Worm (Caenorhabditis elegans): ENCODE measurements around the gene rcan-1.
A peak's percentile ranks its signal among the peaks of the same experiment; 100 is the strongest.

rcan-1 gene

ce11 chrIII:5667952-5668489 is 15.9 kb downstream of the rcan-1 start:
- TF ChIP-seq aha-1 (tag; optimal IDR thresholded peaks at IDR 0.05) (no peak), isw-1 (GFP tag; IDR thresholded peaks at IDR 0.05) (no peak), ceh-8 (GFP tag; optimal IDR thresholded peaks at IDR 0.05) (no peak), unc-30 (tag; optimal IDR thresholded peaks at IDR 0.05) (no peak), nhr-20 (tag; optimal IDR thresholded peaks at IDR 0.05) (peak; percentile 29), ceh-90 (tag; optimal IDR thresholded peaks at IDR 0.05) (no peak), swsn-7 (tag; optimal IDR thresholded peaks at IDR 0.05) (peak; percentile 32), nhr-12 (tag; optimal IDR thresholded peaks at IDR 0.05) (no peak), pqm-1 (tag; optimal IDR thresholded peaks at IDR 0.05) (no peak), lin-13 (GFP tag; optimal IDR thresholded peaks at IDR 0.05) (no peak), lin-35 (GFP tag; optimal IDR thresholded peaks at IDR 0.05) (peak; percentile 16 to 28), fkh-10 (GFP tag; optimal IDR thresholded peaks at IDR 0.05) (no peak), egl-13 (tag; optimal IDR thresholded peaks at IDR 0.05) (no peak), ama-1 (optimal IDR thresholded peaks at IDR 0.05) (no peak), sox-4 (tag; optimal IDR thresholded peaks at IDR 0.05) (no peak), dsc-1 (tag; optimal IDR thresholded peaks at IDR 0.05) (peak; percentile 78), mep-1 (tag; optimal IDR thresholded peaks at IDR 0.05) (peak; percentile 49), blmp-1 (tag; optimal IDR thresholded peaks at IDR 0.05) (peak; percentile 57), ceh-63 (GFP tag; optimal IDR thresholded peaks at IDR 0.05) (no peak), tlp-1 (tag; optimal IDR thresholded peaks at IDR 0.05) (no peak), snpc-4 (tag; optimal IDR thresholded peaks at IDR 0.05) (no peak), aly-2 (tag; optimal IDR thresholded peaks at IDR 0.05) (no peak), lir-3 (tag; optimal IDR thresholded peaks at IDR 0.05; ENCODE audit: poor library complexity) (no peak), egl-27 (tag; optimal IDR thresholded peaks at IDR 0.05) (no peak), hlh-17 (GFP tag; optimal IDR thresholded peaks at IDR 0.05; ENCODE audit: borderline replicate concordance) (no peak), mab-9 (GFP tag; IDR thresholded peaks at IDR 0.05) (no peak), nhr-85 (tag) (peak; percentile 86), lsy-2 (tag; optimal IDR thresholded peaks at IDR 0.05) (peak in 1 of 2 experiments; percentile 26), sptf-1 (tag; optimal IDR thresholded peaks at IDR 0.05) (no peak), tbx-2 (tag; optimal IDR thresholded peaks at IDR 0.05) (no peak), irx-1 (tag; optimal IDR thresholded peaks at IDR 0.05) (no peak), alr-1 (tag; optimal IDR thresholded peaks at IDR 0.05; ENCODE audit: borderline replicate concordance) (no peak), grh-1 (GFP tag; IDR thresholded peaks at IDR 0.05) (no peak), C34B4.2 (tag; optimal IDR thresholded peaks at IDR 0.05) (no peak), pax-3 (tag; optimal IDR thresholded peaks at IDR 0.05) (no peak), pag-3 (tag; optimal IDR thresholded peaks at IDR 0.05; ENCODE audit: borderline replicate concordance, insufficient read depth) (no peak), hlh-4 (tag; optimal IDR thresholded peaks at IDR 0.05) (no peak), Y116A8C.19 (tag; optimal IDR thresholded peaks at IDR 0.05; ENCODE audit: borderline replicate concordance) (no peak), snu-23 (GFP tag; optimal IDR thresholded peaks at IDR 0.05) (peak; percentile 20), nhr-84 (tag; optimal IDR thresholded peaks at IDR 0.05) (no peak), ztf-11 (tag; optimal IDR thresholded peaks at IDR 0.05) (no peak), vab-15 (tag; optimal IDR thresholded peaks at IDR 0.05) (no peak), nhr-19 (GFP tag; conservative IDR thresholded peaks at IDR 0.05) (no peak), nhr-237 (tag; optimal IDR thresholded peaks at IDR 0.05) (no peak), nhr-28 (tag; optimal IDR thresholded peaks at IDR 0.05) (no peak), hpl-2 (GFP tag; optimal IDR thresholded peaks at IDR 0.05) (no peak), elt-2 (tag; optimal IDR thresholded peaks at IDR 0.05) (no peak), lin-15B (tag; optimal IDR thresholded peaks at IDR 0.05) (no peak), lin-14 (GFP tag; optimal IDR thresholded peaks at IDR 0.05) (peak; percentile 86), nhr-47 (tag; optimal IDR thresholded peaks at IDR 0.05) (no peak), rnt-1 (tag; optimal IDR thresholded peaks at IDR 0.05) (no peak), nhr-76 (tag; optimal IDR thresholded peaks at IDR 0.05) (no peak), fkh-4 (tag; optimal IDR thresholded peaks at IDR 0.05; ENCODE audit: borderline replicate concordance) (no peak)

All from whole organism, L1 larva.